Fruit fly (Drosophila melanogaster): Measurements from ENCODE around the gene CycJ.

Gene CycJ

DNA sequence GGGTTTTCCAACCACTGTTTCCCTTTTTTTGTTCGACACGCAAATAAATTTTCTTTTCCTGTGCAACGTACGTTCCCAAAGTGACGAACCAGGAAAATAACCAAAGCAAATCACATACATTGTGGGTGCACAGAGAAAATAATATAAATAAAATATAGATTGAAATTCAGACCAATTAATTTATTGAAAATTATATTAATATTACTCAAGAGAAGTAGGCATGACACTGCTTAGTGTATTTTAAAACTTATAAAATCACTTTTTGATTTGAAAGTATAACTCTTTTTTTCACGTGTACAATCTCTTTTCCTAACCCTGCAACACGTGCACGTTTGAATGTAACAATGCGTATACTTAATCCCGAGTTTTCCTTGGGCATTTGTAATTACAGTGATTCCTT is 30.4 kb downstream of the CycJ start (continued):
- no peak for TF ChIP-seq eve (GFP tag; optimal IDR thresholded peaks at IDR 0.05)
- no peak for TF ChIP-seq CG30020 (tag; optimal IDR thresholded peaks at IDR 0.05)
- no peak for TF ChIP-seq CG3995 (GFP tag; optimal IDR thresholded peaks at IDR 0.05)
- no peak for TF ChIP-seq Camta (GFP tag; optimal IDR thresholded peaks at IDR 0.05)
- no peak for TF ChIP-seq D19A (tag; optimal IDR thresholded peaks at IDR 0.05)
- no peak for TF ChIP-seq hb (GFP tag; IDR thresholded peaks at IDR 0.05; ENCODE audit: partially characterized antibody)
- TF ChIP-seq CG13775 (GFP tag; optimal IDR thresholded peaks at IDR 0.05) = no peak
- TF ChIP-seq MBD-R2 (GFP tag; IDR thresholded peaks at IDR 0.05) = no peak
- no peak for TF ChIP-seq Nf-YC (tag; optimal IDR thresholded peaks at IDR 0.05)
- TF ChIP-seq Max (GFP tag; optimal IDR thresholded peaks at IDR 0.05) = no peak
- no peak for TF ChIP-seq pum (GFP tag; optimal IDR thresholded peaks at IDR 0.05)
- no peak for TF ChIP-seq CG5180 (GFP tag; optimal IDR thresholded peaks at IDR 0.05)
- no peak for TF ChIP-seq CG17612 (GFP tag; IDR thresholded peaks at IDR 0.05)
- TF ChIP-seq CG31388 (GFP tag; optimal IDR thresholded peaks at IDR 0.05) = no peak
- no peak for TF ChIP-seq lov (optimal IDR thresholded peaks at IDR 0.05)
- TF ChIP-seq lov (GFP tag; IDR thresholded peaks at IDR 0.05) = no peak
- TF ChIP-seq pb (GFP tag; optimal IDR thresholded peaks at IDR 0.05) = no peak
- TF ChIP-seq CG6254 (GFP tag; optimal IDR thresholded peaks at IDR 0.05) = no peak
- TF ChIP-seq HmgD (GFP tag; optimal IDR thresholded peaks at IDR 0.05) = no peak
- no peak for TF ChIP-seq twi (tag; optimal IDR thresholded peaks at IDR 0.05)
- TF ChIP-seq vvl (GFP tag; IDR thresholded peaks at IDR 0.05) = 0 out of 2 replicates have a peak, but pooled peaks have one; percentile 12
- no peak for TF ChIP-seq ac (GFP tag; optimal IDR thresholded peaks at IDR 0.05)
- TF ChIP-seq CG11456 (GFP tag; IDR thresholded peaks at IDR 0.05) = no peak
- TF ChIP-seq ranshi (GFP tag; IDR thresholded peaks at IDR 0.05) = 0 out of 2 replicates have a peak, but pooled peaks have one; percentile 26
- TF ChIP-seq CG17328 (GFP tag; IDR thresholded peaks at IDR 0.05) = no peak
- no peak for TF ChIP-seq run (tag; optimal IDR thresholded peaks at IDR 0.05)
- TF ChIP-seq CG10431 (GFP tag; optimal IDR thresholded peaks at IDR 0.05) = no peak
- no peak for TF ChIP-seq Side (GFP tag; optimal IDR thresholded peaks at IDR 0.05)
- no peak for TF ChIP-seq B-H2 (GFP tag; optimal IDR thresholded peaks at IDR 0.05)
- no peak for TF ChIP-seq Elba2 (GFP tag; optimal IDR thresholded peaks at IDR 0.05)
- TF ChIP-seq Rx (GFP tag; IDR thresholded peaks at IDR 0.05) = no peak
- TF ChIP-seq CG11560 (tag; IDR thresholded peaks at IDR 0.05) = no peak
- no peak for TF ChIP-seq Atf-2 (GFP tag; optimal IDR thresholded peaks at IDR 0.05)
- TF ChIP-seq sens (GFP tag) = no peak
- TF ChIP-seq da (GFP tag; optimal IDR thresholded peaks at IDR 0.05) = no peak
- TF ChIP-seq CG4854 (GFP tag; optimal IDR thresholded peaks at IDR 0.05) = no peak
- TF ChIP-seq CG12299 (tag; optimal IDR thresholded peaks at IDR 0.05) = no peak
- TF ChIP-seq stwl (tag; optimal IDR thresholded peaks at IDR 0.05) = no peak
- no peak for TF ChIP-seq CG15479 (GFP tag; optimal IDR thresholded peaks at IDR 0.05)
- TF ChIP-seq Dbx (GFP tag; IDR thresholded peaks at IDR 0.05) = 0 out of 3 replicates have a peak, but pooled peaks have one; percentile 51
- no peak for TF ChIP-seq dmrt11E (tag; optimal IDR thresholded peaks at IDR 0.05)
- no peak for TF ChIP-seq CG18619 (GFP tag; optimal IDR thresholded peaks at IDR 0.05)
- TF ChIP-seq CG10147 (GFP tag; optimal IDR thresholded peaks at IDR 0.05) = no peak
- TF ChIP-seq Atf6 (GFP tag; IDR thresholded peaks at IDR 0.05) = no peak
- TF ChIP-seq CG9727 (GFP tag; optimal IDR thresholded peaks at IDR 0.05) = peak; percentile 9
- no peak for TF ChIP-seq trh (GFP tag; optimal IDR thresholded peaks at IDR 0.05)
- peak; percentile 51; the same call in 1 of the 3 replicates for TF ChIP-seq dysf (GFP tag; IDR thresholded peaks at IDR 0.05)
- no peak for TF ChIP-seq ab (GFP tag; optimal IDR thresholded peaks at IDR 0.05)
- TF ChIP-seq CG7786 (GFP tag; optimal IDR thresholded peaks at IDR 0.05) = no peak
- TF ChIP-seq crol (GFP tag; IDR thresholded peaks at IDR 0.05) = no peak
- TF ChIP-seq CG12219 (GFP tag; optimal IDR thresholded peaks at IDR 0.05) = no peak
- TF ChIP-seq CG6854 (GFP tag; optimal IDR thresholded peaks at IDR 0.05) = no peak
- TF ChIP-seq Hey (tag; optimal IDR thresholded peaks at IDR 0.05) = no peak
